Worm (Caenorhabditis elegans) whole organism, L4 larva: Measurements from ENCODE around the gene snpc-1.1.

Experiments
- Y105C5A.15 ChIP-seq: fragments of 200-800 bp; sonication (Bioruptor generic); IDR thresholded peaks from 2 replicates; pipeline ENCODE4 v1.3.6; 2022; ENCODE audit warnings: missing genetic modification characterization, missing compliant biosample characterization
- aly-2 ChIP-seq: sonication (generic microtip); optimal IDR thresholded peaks from 2 replicates; lab custom pipeline; 2018; ENCODE audit warnings: missing biosample characterization, missing genetic modification characterization
- ces-1 ChIP-seq: fragments of 150-350 bp; sonication (generic microtip); optimal IDR thresholded peaks from 4 replicates; lab custom pipeline; 2014; ENCODE audit warnings: missing biosample characterization, missing genetic modification reagents, missing genetic modification characterization
- egl-27 ChIP-seq: sonication (generic microtip); optimal IDR thresholded peaks from 3 replicates; lab custom pipeline; 2017; ENCODE audit warnings: missing biosample characterization, missing genetic modification reagents, missing genetic modification characterization
- nhr-10 ChIP-seq: fragments of 150-350 bp; optimal IDR thresholded peaks from 2 replicates; lab custom pipeline; 2014; ENCODE audit warnings: missing biosample characterization, missing genetic modification characterization
- nhr-6 ChIP-seq: fragments of 150-350 bp; optimal IDR thresholded peaks from 2 replicates; lab custom pipeline; 2014; ENCODE audit warnings: missing biosample characterization, missing genetic modification characterization
- snpc-4 ChIP-seq: fragments of 150-350 bp; optimal IDR thresholded peaks from 2 replicates; lab custom pipeline; 2014; ENCODE audit warnings: missing biosample characterization, missing genetic modification characterization
- tra-1 ChIP-seq: fragments of 200-800 bp; sonication (Bioruptor generic); IDR thresholded peaks from 2 replicates; pipeline ENCODE4 v1.3.6; 2022; ENCODE audit warnings: missing genetic modification reagents, missing genetic modification characterization, missing compliant biosample characterization

- TF ChIP-seq aly-2 (tag; lab: Kevin White, UChicago) (no peak), snpc-4 (tag; lab: Kevin White, UChicago) (no peak), Y105C5A.15 (GFP tag; lab: Robert Waterston, UW) (no peak), nhr-6 (tag; lab: Kevin White, UChicago) (no peak), tra-1 (GFP tag; lab: Robert Waterston, UW) (no peak), nhr-10 (tag; lab: Kevin White, UChicago) (no peak), egl-27 (tag; lab: Kevin White, UChicago) (no peak), ces-1 (GFP tag; lab: Kevin White, UChicago) (no peak)
Measured at ce11 chrII:7755116-7755571, 26.0 kb downstream of the snpc-1.1 start, which contains the start of the genes B0228.6 and B0228.1.
